Worm (Caenorhabditis elegans) whole organism, mixed stage, embryonic: ENCODE results near the gene hgrs-1.

Experiments
- M03D4.4 ChIP-seq: sonication (generic microtip); optimal IDR thresholded peaks from 2 replicates; lab custom pipeline; 2017; ENCODE audit warnings: mild to moderate bottlenecking, missing genetic modification characterization, missing compliant biosample characterization
- bed-3 ChIP-seq: fragments of 200-800 bp; sonication (Bioruptor generic); optimal IDR thresholded peaks from 3 replicates; lab custom pipeline; 2018; ENCODE audit warnings: mild to moderate bottlenecking, missing genetic modification characterization, moderate library complexity, missing compliant biosample characterization
- blmp-1 ChIP-seq: fragments of 150-350 bp; optimal IDR thresholded peaks from 2 replicates; lab custom pipeline; 2014; ENCODE audit warnings: missing biosample characterization, missing genetic modification characterization
- ceh-39 ChIP-seq: fragments of 150-350 bp; optimal IDR thresholded peaks from 2 replicates; lab custom pipeline; 2014; ENCODE audit warnings: missing biosample characterization, missing genetic modification characterization
- ceh-43 ChIP-seq: fragments of 200-800 bp; sonication (Bioruptor generic); optimal IDR thresholded peaks from 2 replicates; lab custom pipeline; 2018; ENCODE audit warnings: mild to moderate bottlenecking, missing genetic modification characterization, moderate library complexity, missing compliant biosample characterization
- ceh-83 ChIP-seq: fragments of 200-800 bp; sonication (Bioruptor generic); optimal IDR thresholded peaks from 2 replicates; lab custom pipeline; 2018; ENCODE audit warnings: mild to moderate bottlenecking, missing genetic modification characterization, missing compliant biosample characterization
- ces-1 ChIP-seq: fragments of 150-350 bp; optimal IDR thresholded peaks from 2 replicates; lab custom pipeline; 2014; ENCODE audit warnings: missing biosample characterization, missing genetic modification reagents, missing genetic modification characterization
- cnd-1 ChIP-seq: fragments of 200-800 bp; sonication (Bioruptor generic); optimal IDR thresholded peaks from 2 replicates; lab custom pipeline; 2018; ENCODE audit warnings: mild to moderate bottlenecking, missing genetic modification characterization, missing compliant biosample characterization
- drap-1 ChIP-seq: fragments of 200-800 bp; sonication (Bioruptor generic); optimal IDR thresholded peaks from 3 replicates; lab custom pipeline; 2018; ENCODE audit warnings: mild to moderate bottlenecking, missing genetic modification characterization, missing compliant biosample characterization
- elt-1 ChIP-seq: sonication (generic microtip); optimal IDR thresholded peaks from 2 replicates; lab custom pipeline; 2017; ENCODE audit warnings: missing genetic modification characterization, mild to moderate bottlenecking, missing compliant biosample characterization, antibody characterized with exemption, moderate library complexity, borderline replicate concordance; ENCODE audit not compliant: insufficient read depth
- elt-3 ChIP-seq: fragments of 150-350 bp; optimal IDR thresholded peaks from 2 replicates; lab custom pipeline; 2014; ENCODE audit warnings: missing biosample characterization, missing genetic modification characterization
- flh-1 ChIP-seq: fragments of 200-800 bp; sonication (Bioruptor generic); optimal IDR thresholded peaks from 2 replicates; lab custom pipeline; 2018; ENCODE audit warnings: mild to moderate bottlenecking, missing genetic modification characterization, moderate library complexity, missing compliant biosample characterization
- ham-2 ChIP-seq: fragments of 200-800 bp; sonication (Bioruptor generic); optimal IDR thresholded peaks from 2 replicates; lab custom pipeline; 2018; ENCODE audit warnings: mild to moderate bottlenecking, missing genetic modification characterization, missing compliant biosample characterization
- lin-13 ChIP-seq: fragments of 150-350 bp; optimal IDR thresholded peaks from 2 replicates; lab custom pipeline; 2014; ENCODE audit warnings: missing biosample characterization, missing genetic modification characterization
- lin-32 ChIP-seq: fragments of 200-800 bp; sonication (Bioruptor generic); optimal IDR thresholded peaks from 2 replicates; lab custom pipeline; 2018; ENCODE audit warnings: mild to moderate bottlenecking, missing genetic modification characterization, missing compliant biosample characterization
- lsy-2 ChIP-seq: fragments of 150-350 bp; optimal IDR thresholded peaks from 2 replicates; lab custom pipeline; 2014; ENCODE audit warnings: missing biosample characterization, missing genetic modification characterization
- mep-1 ChIP-seq: fragments of 150-350 bp; optimal IDR thresholded peaks from 2 replicates; lab custom pipeline; 2017; ENCODE audit warnings: missing biosample characterization, missing genetic modification reagents, missing genetic modification characterization, inconsistent platforms
- mls-2 ChIP-seq: sonication (generic microtip); optimal IDR thresholded peaks from 2 replicates; lab custom pipeline; 2016; ENCODE audit warnings: mild to moderate bottlenecking, missing genetic modification characterization, moderate library complexity, missing compliant biosample characterization
- nhr-12 ChIP-seq: fragments of 150-350 bp; optimal IDR thresholded peaks from 2 replicates; lab custom pipeline; 2014; ENCODE audit warnings: missing biosample characterization, missing genetic modification characterization
- nhr-2 ChIP-seq: fragments of 150-350 bp; optimal IDR thresholded peaks from 2 replicates; lab custom pipeline; 2014; ENCODE audit warnings: missing biosample characterization, missing genetic modification characterization
- nhr-28 ChIP-seq: fragments of 150-350 bp; optimal IDR thresholded peaks from 2 replicates; lab custom pipeline; 2014; ENCODE audit warnings: missing biosample characterization, missing genetic modification characterization
- nhr-76 ChIP-seq: sonication (generic microtip); optimal IDR thresholded peaks from 2 replicates; lab custom pipeline; 2017; ENCODE audit warnings: missing biosample characterization, missing genetic modification characterization
- pha-4 ChIP-seq: fragments of 150-350 bp; optimal IDR thresholded peaks from 2 replicates; lab custom pipeline; 2018; ENCODE audit warnings: missing biosample characterization, missing genetic modification reagents, missing genetic modification characterization
- sem-2 ChIP-seq: fragments of 200-800 bp; sonication (Bioruptor generic); optimal IDR thresholded peaks from 2 replicates; lab custom pipeline; 2018; ENCODE audit warnings: mild to moderate bottlenecking, missing genetic modification characterization, missing compliant biosample characterization
- snpc-4 ChIP-seq: fragments of 150-350 bp; optimal IDR thresholded peaks from 2 replicates; lab custom pipeline; 2014; ENCODE audit warnings: missing biosample characterization, missing genetic modification characterization
- sptf-1 ChIP-seq: sonication (generic microtip); optimal IDR thresholded peaks from 2 replicates; lab custom pipeline; 2017; ENCODE audit warnings: mild to moderate bottlenecking, missing genetic modification characterization, moderate library complexity, missing compliant biosample characterization
- tbx-8 ChIP-seq: fragments of 200-800 bp; sonication (Bioruptor generic); optimal IDR thresholded peaks from 2 replicates; lab custom pipeline; 2018; ENCODE audit warnings: mild to moderate bottlenecking, missing genetic modification characterization, moderate library complexity, missing compliant biosample characterization
- unc-120 ChIP-seq: sonication (generic microtip); optimal IDR thresholded peaks from 2 replicates; lab custom pipeline; 2017; ENCODE audit warnings: missing genetic modification characterization, missing compliant biosample characterization; ENCODE audit not compliant: poor library complexity, severe bottlenecking
- unc-39 ChIP-seq: fragments of 150-350 bp; optimal IDR thresholded peaks from 2 replicates; lab custom pipeline; 2014; ENCODE audit warnings: missing biosample characterization, missing genetic modification characterization
- unc-62 ChIP-seq: fragments of 150-350 bp; optimal IDR thresholded peaks from 2 replicates; lab custom pipeline; 2014; ENCODE audit warnings: missing biosample characterization, missing genetic modification reagents, missing genetic modification characterization
- zip-8 ChIP-seq: fragments of 150-350 bp; optimal IDR thresholded peaks from 2 replicates; lab custom pipeline; 2014; ENCODE audit warnings: missing biosample characterization, missing genetic modification characterization

The hgrs-1 gene

ce11 chrIV:8168660-8169059 lies 37.2 kb downstream of the hgrs-1 start, which contains the start of gene clec-52:
clec-52 (minus strand) TSS chrIV:8168760.
- no peak for TF ChIP-seq ceh-83 (GFP tag; lab: Kevin White, UChicago)
- no peak for TF ChIP-seq nhr-12 (tag; lab: Kevin White, UChicago)
- no peak for TF ChIP-seq ceh-43 (GFP tag; lab: Kevin White, UChicago)
- TF ChIP-seq elt-3 (tag; lab: Kevin White, UChicago): no peak
- TF ChIP-seq pha-4 (tag; lab: Kevin White, UChicago): no peak
- TF ChIP-seq tbx-8 (GFP tag; lab: Kevin White, UChicago): no peak
- TF ChIP-seq snpc-4 (tag; lab: Kevin White, UChicago): no peak

- no peak for TF ChIP-seq tbx-8 (GFP tag; lab: Kevin White, UChicago)
- no peak for TF ChIP-seq ham-2 (GFP tag; lab: Kevin White, UChicago)
- TF ChIP-seq nhr-12 (tag; lab: Kevin White, UChicago): no peak
- TF ChIP-seq nhr-28: no peak
- no peak for TF ChIP-seq bed-3 (GFP tag; lab: Kevin White, UChicago)
- TF ChIP-seq sem-2 (GFP tag; lab: Kevin White, UChicago): no peak
- TF ChIP-seq ceh-43 (GFP tag; lab: Kevin White, UChicago): no peak
- TF ChIP-seq unc-39 (tag; lab: Kevin White, UChicago): no peak
- no peak for TF ChIP-seq mls-2
- no peak for TF ChIP-seq lin-13 (tag; lab: Kevin White, UChicago)
- no peak for TF ChIP-seq zip-8 (tag; lab: Kevin White, UChicago)
- TF ChIP-seq cnd-1 (tag; lab: Kevin White, UChicago): no peak
- TF ChIP-seq pha-4 (tag; lab: Kevin White, UChicago): no peak
Measured at ce11 chrIV:8165950-8166349, 39.9 kb downstream of the hgrs-1 start, which contains the start of gene B0218.7. B0218.7 (minus strand) TSS chrIV:8166050.

ce11 chrIV:8164515-8164914 lies 41.3 kb downstream of the hgrs-1 start:
- TF ChIP-seq unc-62 (GFP tag; lab: Kevin White, UChicago) (no peak), ces-1 (GFP tag; lab: Kevin White, UChicago) (no peak), drap-1 (GFP tag; lab: Kevin White, UChicago) (no peak), mls-2 (no peak), nhr-76 (tag; lab: Kevin White, UChicago) (no peak), sptf-1 (tag; lab: Kevin White, UChicago) (no peak), unc-39 (tag; lab: Kevin White, UChicago) (no peak), bed-3 (GFP tag; lab: Kevin White, UChicago) (no peak), snpc-4 (tag; lab: Kevin White, UChicago) (no peak), unc-120 (tag; lab: Kevin White, UChicago) (no peak), ceh-83 (GFP tag; lab: Kevin White, UChicago) (no peak), lin-32 (GFP tag; lab: Kevin White, UChicago) (no peak), nhr-12 (tag; lab: Kevin White, UChicago) (no peak), elt-1 (tag; lab: Kevin White, UChicago) (no peak), M03D4.4 (tag; lab: Kevin White, UChicago) (no peak), pha-4 (tag; lab: Kevin White, UChicago) (no peak), nhr-2 (no peak), lsy-2 (tag; lab: Kevin White, UChicago) (no peak), mep-1 (tag; lab: Kevin White, UChicago) (no peak)
- TF ChIP-seq, all 35 proteins: peak for 0

- no peak for TF ChIP-seq nhr-12 (tag; lab: Kevin White, UChicago)
- TF ChIP-seq ces-1 (GFP tag; lab: Kevin White, UChicago): no peak
- TF ChIP-seq zip-8 (tag; lab: Kevin White, UChicago): no peak
- TF ChIP-seq blmp-1: no peak
- no peak for TF ChIP-seq unc-62 (GFP tag; lab: Kevin White, UChicago)
- no peak for TF ChIP-seq flh-1 (GFP tag; lab: Kevin White, UChicago)
- no peak for TF ChIP-seq mep-1 (tag; lab: Kevin White, UChicago)
- TF ChIP-seq ceh-83 (GFP tag; lab: Kevin White, UChicago): no peak
- TF ChIP-seq ceh-39 (tag; lab: Kevin White, UChicago): no peak
- TF ChIP-seq cnd-1 (tag; lab: Kevin White, UChicago): no peak
- TF ChIP-seq snpc-4 (tag; lab: Kevin White, UChicago): no peak
- TF ChIP-seq drap-1 (GFP tag; lab: Kevin White, UChicago): no peak
- TF ChIP-seq ceh-43 (GFP tag; lab: Kevin White, UChicago): no peak
- no peak for TF ChIP-seq lin-13 (tag; lab: Kevin White, UChicago)
- no peak for TF ChIP-seq lin-32 (GFP tag; lab: Kevin White, UChicago)
Measured at ce11 chrIV:8163687-8164086, 42.2 kb downstream of the hgrs-1 start, which contains the start of gene clec-51. clec-51 (minus strand) TSS chrIV:8163800.
